Worm (Caenorhabditis elegans) whole organism, dauer: ENCODE results near the gene F35D2.6.

Source experiments
- unc-62 ChIP-seq: sonication (generic microtip); optimal IDR thresholded peaks from 2 replicates; lab custom pipeline; 2017; ENCODE audit warnings: missing biosample characterization, missing genetic modification reagents, missing genetic modification characterization

F35D2.6 gene

ce11 chrII:7554716-7555247 is 22.7 kb upstream of the F35D2.6 start:
- TF ChIP-seq unc-62 (GFP tag; lab: Kevin White, UChicago), result no peak

- TF ChIP-seq unc-62 (GFP tag; lab: Kevin White, UChicago), result no peak
These were observed 22.1 kb upstream of the F35D2.6 start, which contains the start of gene ZK1290.14 for ce11 chrII:7555454-7555853. Gene ZK1290.14, minus strand, starts transcription at chrII:7555592.

DNA sequence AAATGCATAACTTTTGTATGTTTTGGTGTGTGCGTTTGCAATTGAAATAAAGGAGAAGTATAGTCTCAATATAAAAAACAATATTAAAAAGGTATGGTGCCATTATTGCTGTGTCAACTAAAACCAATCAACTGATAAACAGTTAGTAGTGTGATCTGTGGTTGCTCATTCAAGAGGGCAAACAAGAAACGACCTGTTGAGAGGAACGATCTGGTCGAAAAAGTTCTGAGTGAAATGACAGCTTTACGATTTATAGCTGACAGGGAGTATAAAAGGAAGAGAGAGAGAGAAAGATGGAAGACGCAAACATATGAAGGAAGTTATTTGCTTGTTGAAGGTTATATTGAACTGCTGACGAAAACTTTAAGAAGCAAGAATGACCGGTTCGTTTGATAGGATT is 19.5 kb upstream of the F35D2.6 start:
- TF ChIP-seq unc-62 (GFP tag; lab: Kevin White, UChicago), result no peak

ce11 chrII:7558864-7559263 is 18.6 kb upstream of the F35D2.6 start:
- no peak for TF ChIP-seq unc-62 (GFP tag; lab: Kevin White, UChicago)

- no peak for TF ChIP-seq unc-62 (GFP tag; lab: Kevin White, UChicago)
These were observed 16.7 kb upstream of the F35D2.6 start for ce11 chrII:7560844-7561243.

DNA sequence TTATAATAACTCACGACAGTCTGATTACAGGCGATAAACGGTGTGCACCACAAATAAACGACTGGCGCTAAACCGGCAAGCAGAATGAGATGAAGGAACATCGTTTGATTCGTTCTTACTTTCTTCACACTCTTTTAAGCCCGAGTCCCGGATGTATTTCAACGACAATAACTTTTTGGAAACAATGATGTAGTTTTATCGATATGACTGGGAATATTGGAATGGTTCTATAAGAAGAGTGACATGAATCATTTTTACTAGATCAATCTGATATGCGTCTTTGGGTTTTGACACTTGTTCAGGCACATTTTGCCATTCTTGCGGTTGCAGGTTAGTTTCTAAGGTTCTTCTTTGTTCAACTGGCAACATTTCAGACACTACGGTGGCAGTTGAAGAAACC is 16.0 kb upstream of the F35D2.6 start, which contains the start of the genes ZK1290.11 and ZK1290.1:
Gene ZK1290.11 (minus strand): TSS at position 101 of the 400 bp plus-strand sequence.
Gene ZK1290.1 (plus strand): TSS at position 271 of the 400 bp plus-strand sequence.
- TF ChIP-seq unc-62 (GFP tag; lab: Kevin White, UChicago), result no peak

DNA sequence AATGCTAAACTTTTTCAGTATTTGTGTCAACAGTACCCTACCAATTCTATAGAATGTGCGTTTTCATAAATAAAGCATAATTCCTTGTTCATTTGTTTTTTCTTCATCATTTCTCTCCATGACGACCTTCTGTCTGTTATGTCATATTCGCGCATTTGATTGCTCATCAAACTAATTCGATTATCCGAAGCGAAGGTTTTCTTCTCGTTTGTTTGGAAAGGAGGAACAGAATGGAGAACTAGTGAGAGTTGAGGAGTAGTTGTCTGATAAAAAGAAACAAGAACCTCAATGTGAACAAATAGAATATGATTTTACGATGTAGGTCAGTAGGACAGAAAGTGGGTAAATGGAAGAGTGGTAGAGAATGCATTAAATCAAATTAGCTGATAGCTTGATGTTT is 14.9 kb upstream of the F35D2.6 start:
- no peak for TF ChIP-seq unc-62 (GFP tag; lab: Kevin White, UChicago)

DNA sequence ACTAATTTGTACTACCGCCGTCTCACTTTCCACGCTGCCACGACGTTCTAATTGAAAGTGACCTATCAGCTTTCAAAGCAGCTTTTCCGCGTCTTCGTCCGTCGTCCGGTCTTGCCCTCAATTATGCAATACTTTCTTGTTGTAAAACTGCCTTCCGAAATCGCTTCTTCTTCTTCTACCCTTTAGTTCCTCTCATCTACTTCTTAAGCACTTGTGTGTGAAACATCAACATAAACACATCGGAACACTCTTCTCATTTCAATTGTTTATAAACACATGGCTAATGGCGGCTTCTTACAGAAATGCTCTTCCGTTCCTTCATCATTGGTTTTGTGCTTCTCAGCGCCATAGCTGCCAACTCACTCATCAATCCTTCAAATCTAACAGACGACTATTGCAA is 7.2 kb upstream of the F35D2.6 start, which contains the start of gene F35D2.3:
Gene F35D2.3 (plus strand): TSS at position 301 of the 400 bp plus-strand sequence.
- no peak for TF ChIP-seq unc-62 (GFP tag; lab: Kevin White, UChicago)

ce11 chrII:7570820-7571219 is 6.7 kb upstream of the F35D2.6 start:
- no peak for TF ChIP-seq unc-62 (GFP tag; lab: Kevin White, UChicago)

DNA sequence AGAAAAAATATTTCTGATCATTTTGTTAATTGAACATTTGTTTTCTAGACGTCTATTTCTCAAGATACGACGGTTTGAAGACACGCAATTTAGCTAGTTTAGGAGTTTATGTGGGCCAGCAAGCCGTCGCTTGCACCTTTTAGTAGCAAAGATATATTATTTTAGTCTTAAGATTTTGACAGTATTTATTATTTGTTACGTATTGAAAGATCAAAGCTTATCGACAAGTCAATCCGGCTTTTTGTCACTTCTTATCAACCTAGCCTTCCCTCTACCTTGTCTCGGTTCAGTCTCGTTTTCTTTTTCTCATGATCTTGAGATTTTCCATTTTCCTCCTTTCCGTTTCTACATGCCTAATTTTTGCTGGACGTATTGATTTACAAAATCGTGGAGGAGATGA is 3.4 kb upstream of the F35D2.6 start, which contains the start of gene F35D2.2:
Gene F35D2.2 (plus strand): TSS at position 301 of the 400 bp plus-strand sequence.
- TF ChIP-seq unc-62 (GFP tag; lab: Kevin White, UChicago), result no peak

ce11 chrII:7575614-7576013 is 1.9 kb upstream of the F35D2.6 start, which contains the start of gene F35D2.1:
Gene F35D2.1, plus strand, starts transcription at chrII:7575914.
- no peak for TF ChIP-seq unc-62 (GFP tag; lab: Kevin White, UChicago)

ce11 chrII:7583555-7583954 is 6.0 kb downstream of the F35D2.6 start, which contains the start of gene mks-3:
Gene mks-3, minus strand, starts transcription at chrII:7583655.
- no peak for TF ChIP-seq unc-62 (GFP tag; lab: Kevin White, UChicago)

DNA sequence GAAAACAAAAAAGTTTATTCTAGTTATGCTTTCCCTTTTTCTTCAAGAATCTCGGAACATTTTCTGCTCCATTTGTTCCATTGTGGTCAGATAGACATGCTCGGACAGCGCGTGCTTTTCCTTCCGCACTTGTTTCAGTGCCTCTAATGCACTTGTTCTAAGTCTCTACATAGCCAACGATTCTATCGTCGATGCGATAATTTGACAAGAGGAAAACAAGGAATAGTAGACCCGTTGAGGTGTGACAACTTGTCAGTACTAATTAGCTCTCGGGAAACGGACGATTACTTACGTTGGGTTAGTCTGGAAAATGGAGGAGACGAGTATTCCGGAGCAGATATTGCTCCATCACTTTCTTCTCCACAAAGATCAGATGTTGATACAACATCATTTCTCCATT is 10.8 kb downstream of the F35D2.6 start:
- TF ChIP-seq unc-62 (GFP tag; lab: Kevin White, UChicago), result no peak

DNA sequence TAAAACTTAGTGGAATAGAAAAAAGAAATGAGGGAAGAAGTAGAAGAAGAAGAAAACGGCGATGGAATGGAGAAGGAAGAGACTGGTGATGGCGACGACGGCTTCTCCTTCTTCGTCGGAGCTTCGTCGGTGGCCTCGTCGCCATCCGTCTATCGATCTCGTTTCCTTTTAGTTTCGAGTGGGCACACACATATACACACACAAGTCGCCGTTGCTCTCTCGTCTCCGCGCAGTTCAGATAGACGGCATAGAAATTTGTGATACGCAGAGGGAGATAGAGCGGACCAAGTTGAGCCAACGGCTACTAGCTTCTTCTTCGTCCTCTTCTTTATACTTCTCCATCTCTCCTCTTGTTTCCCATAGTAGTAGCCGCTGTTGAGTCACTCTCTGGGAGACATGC is 15.7 kb downstream of the F35D2.6 start:
- TF ChIP-seq unc-62 (GFP tag; lab: Kevin White, UChicago), result no peak

DNA sequence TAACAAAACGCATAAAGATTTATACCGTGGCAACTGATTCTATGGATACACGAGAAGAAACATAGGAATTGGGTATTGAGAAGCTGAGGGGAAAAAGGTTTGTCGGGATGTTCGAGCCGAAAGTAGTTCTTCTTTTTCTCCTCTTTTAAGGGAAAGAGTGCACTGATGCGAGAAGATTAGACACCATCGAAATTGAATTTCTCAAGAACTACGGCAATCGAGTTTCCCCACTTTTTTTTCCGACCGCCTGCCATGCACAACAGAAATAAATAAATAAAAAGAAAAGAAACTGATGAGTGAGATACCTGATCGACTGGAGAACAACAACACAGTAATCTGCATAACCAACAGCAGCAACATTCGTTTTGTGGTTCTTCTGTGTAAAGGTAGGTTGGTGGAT is 16.8 kb downstream of the F35D2.6 start:
- no peak for TF ChIP-seq unc-62 (GFP tag; lab: Kevin White, UChicago)

- TF ChIP-seq unc-62 (GFP tag; lab: Kevin White, UChicago), result no peak
These were observed 17.3 kb downstream of the F35D2.6 start, which contains the start of gene syd-1 for ce11 chrII:7594812-7595211. Gene syd-1, minus strand, starts transcription at chrII:7594912.

DNA sequence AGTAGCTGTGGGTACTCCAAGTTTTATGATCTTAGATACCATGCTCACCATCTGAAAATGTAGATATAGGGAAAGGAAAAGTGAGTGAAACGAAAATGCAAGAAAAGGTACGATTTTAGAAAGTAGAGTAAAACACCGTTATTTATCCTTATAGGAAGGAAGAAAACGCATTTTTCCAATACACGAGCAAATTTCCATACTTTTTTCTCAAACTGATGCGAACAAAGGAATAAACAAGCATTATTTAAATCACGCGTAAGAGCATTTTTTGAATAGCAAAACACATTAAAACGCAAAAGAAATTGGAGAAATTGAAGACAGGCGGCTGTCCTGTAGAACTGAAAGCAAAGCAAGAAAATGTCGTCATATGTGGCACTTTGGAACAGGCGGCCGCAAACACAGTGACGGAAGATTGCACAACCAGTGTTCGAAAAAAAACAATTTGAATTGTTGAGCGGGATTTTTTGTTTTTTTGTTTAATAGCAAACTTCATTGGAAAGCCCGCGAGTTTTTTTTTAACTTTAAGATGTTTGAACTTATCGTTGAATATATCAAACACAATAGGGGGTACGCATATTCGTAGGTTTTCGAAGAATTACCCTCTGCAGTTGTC is 21.3 kb downstream of the F35D2.6 start, which contains the start of gene pgam-5:
Gene pgam-5 (minus strand): TSS at position 51 of the 613 bp plus-strand sequence.
- TF ChIP-seq unc-62 (GFP tag; lab: Kevin White, UChicago), result no peak
